Fruit fly (Drosophila melanogaster) whole organism, wandering third instar larva: ENCODE data around the gene Hsp67Ba.

Source experiments
- Abd-B ChIP-seq: fragments of >200 bp; optimal IDR thresholded peaks from 2 replicates; lab custom pipeline; 2017; ENCODE audit warnings: missing biosample characterization, missing genetic modification characterization
- CG32264 ChIP-seq: fragments of 200-800 bp; sonication (Bioruptor generic); optimal IDR thresholded peaks from 2 replicates; lab custom pipeline; 2016; ENCODE audit warnings: missing biosample characterization, missing genetic modification characterization
- CG9705 ChIP-seq: fragments of 200-800 bp; sonication (Bioruptor generic); optimal IDR thresholded peaks from 2 replicates; lab custom pipeline; 2018; ENCODE audit warnings: missing biosample characterization, mild to moderate bottlenecking, missing genetic modification characterization
- CrebA ChIP-seq: fragments of 200-800 bp; sonication (Bioruptor generic); optimal IDR thresholded peaks from 2 replicates; lab custom pipeline; 2016; ENCODE audit warnings: missing biosample characterization, mild to moderate bottlenecking, missing genetic modification characterization, borderline replicate concordance
- Dfd ChIP-seq: fragments of >200 bp; optimal IDR thresholded peaks from 2 replicates; lab custom pipeline; 2017; ENCODE audit warnings: missing biosample characterization, missing genetic modification characterization
- Dif ChIP-seq: fragments of 200-275, 200-300 bp; sonication (Bioruptor generic); optimal IDR thresholded peaks from 2 replicates; lab custom pipeline; 2018; ENCODE audit warnings: missing biosample characterization, missing genetic modification characterization; ENCODE audit not compliant: partially characterized antibody
- HLH106 ChIP-seq: fragments of 200-800 bp; optimal IDR thresholded peaks from 3 replicates; lab custom pipeline; 2019; ENCODE audit warnings: missing biosample characterization, mild to moderate bottlenecking, missing genetic modification characterization, moderate library complexity
- Hnf4 ChIP-seq: fragments of 200-800 bp; sonication (Bioruptor generic); optimal IDR thresholded peaks from 2 replicates; lab custom pipeline; 2016; ENCODE audit warnings: missing biosample characterization, mild to moderate bottlenecking, missing genetic modification characterization
- Hr78 ChIP-seq: fragments of >200 bp; optimal IDR thresholded peaks from 2 replicates; lab custom pipeline; 2017; ENCODE audit warnings: missing biosample characterization, missing genetic modification characterization
- Hr83 ChIP-seq: fragments of 200-300 bp; sonication (Bioruptor generic); optimal IDR thresholded peaks from 2 replicates; lab custom pipeline; 2016; ENCODE audit warnings: missing biosample characterization, mild to moderate bottlenecking, missing genetic modification characterization, moderate library complexity; ENCODE audit not compliant: poor library complexity, severe bottlenecking
- Jra ChIP-seq: sonication (Bioruptor generic); optimal IDR thresholded peaks from 2 replicates; lab custom pipeline; 2016; ENCODE audit warnings: missing biosample characterization, missing genetic modification characterization
- Myc ChIP-seq: fragments of >200 bp; optimal IDR thresholded peaks from 2 replicates; lab custom pipeline; 2017
- OdsH ChIP-seq: fragments of 200-800 bp; sonication (Bioruptor generic); optimal IDR thresholded peaks from 2 replicates; lab custom pipeline; 2016; ENCODE audit warnings: missing biosample characterization, mild to moderate bottlenecking, missing genetic modification characterization
- Rel ChIP-seq, 2 experiments: fragments of 200-800 bp; sonication (Bioruptor generic) in 1 of 2; optimal IDR thresholded peaks; 2 replicates in 1 of 2; 3 replicates in 1 of 2; lab custom pipeline; 2016 to 2019; ENCODE audit warnings: mild to moderate bottlenecking in 2 of 2, missing biosample characterization in 2 of 2, missing genetic modification characterization in 2 of 2, moderate library complexity in 1 of 2
- Sp1 ChIP-seq: fragments of 200-800 bp; sonication (Bioruptor generic); optimal IDR thresholded peaks from 3 replicates; lab custom pipeline; 2019; ENCODE audit warnings: missing biosample characterization, mild to moderate bottlenecking, missing genetic modification characterization, moderate library complexity
- Vsx2 ChIP-seq: fragments of 200-300, 225-300 bp; sonication (Bioruptor generic); optimal IDR thresholded peaks from 2 replicates; lab custom pipeline; 2018; ENCODE audit warnings: missing biosample characterization, missing genetic modification characterization; ENCODE audit not compliant: partially characterized antibody
- br ChIP-seq: fragments of 200-800 bp; sonication (Bioruptor generic); optimal IDR thresholded peaks from 2 replicates; lab custom pipeline; 2016; ENCODE audit warnings: missing biosample characterization, missing genetic modification characterization
- brk ChIP-seq: fragments of 200-800 bp; sonication (Bioruptor generic); optimal IDR thresholded peaks from 2 replicates; lab custom pipeline; 2016; ENCODE audit warnings: missing biosample characterization, mild to moderate bottlenecking, missing genetic modification characterization
- dl ChIP-seq, 2 experiments: fragments of 175-275, 200-275 bp in 1 of 2; fragments of 200-275 bp in 1 of 2; sonication (Bioruptor generic); optimal IDR thresholded peaks; lab custom pipeline; 2018; ENCODE audit warnings: mild to moderate bottlenecking in 2 of 2, missing biosample characterization in 2 of 2, missing genetic modification characterization in 2 of 2, moderate library complexity in 2 of 2; ENCODE audit not compliant: partially characterized antibody in 2 of 2, insufficient read depth in 1 of 2
- dmrt93B ChIP-seq: fragments of 200-800 bp; sonication (Bioruptor generic); optimal IDR thresholded peaks from 2 replicates; lab custom pipeline; 2018; ENCODE audit warnings: missing biosample characterization, mild to moderate bottlenecking, missing genetic modification characterization
- dsf ChIP-seq: sonication (Bioruptor generic); optimal IDR thresholded peaks from 2 replicates; lab custom pipeline; 2016; ENCODE audit warnings: missing biosample characterization, missing genetic modification characterization, borderline replicate concordance
- foxo ChIP-seq, 2 experiments: fragments of 200-800 bp; sonication (Bioruptor generic); optimal IDR thresholded peaks; 2 replicates in 1 of 2; 3 replicates in 1 of 2; lab custom pipeline; 2016 to 2017; ENCODE audit warnings: missing biosample characterization in 2 of 2, missing genetic modification characterization in 2 of 2
- fru ChIP-seq: fragments of 200-800 bp; sonication (Bioruptor generic); optimal IDR thresholded peaks from 3 replicates; lab custom pipeline; 2016; ENCODE audit warnings: missing biosample characterization, mild to moderate bottlenecking, missing genetic modification characterization
- h ChIP-seq: fragments of 200-800 bp; sonication (Bioruptor generic); optimal IDR thresholded peaks from 3 replicates; lab custom pipeline; 2016; ENCODE audit warnings: missing biosample characterization, mild to moderate bottlenecking, missing genetic modification characterization
- jim ChIP-seq: fragments of 175-275, 200-325 bp; sonication (Bioruptor generic); optimal IDR thresholded peaks from 2 replicates; lab custom pipeline; 2016; ENCODE audit warnings: missing biosample characterization, mild to moderate bottlenecking, missing genetic modification characterization
- lola ChIP-seq: fragments of >200 bp; optimal IDR thresholded peaks from 2 replicates; lab custom pipeline; 2017; ENCODE audit warnings: missing biosample characterization, missing genetic modification characterization
- pan ChIP-seq: fragments of >200 bp; optimal IDR thresholded peaks from 2 replicates; lab custom pipeline; 2017
- psq ChIP-seq: fragments of 200-800 bp; sonication (Bioruptor generic); optimal IDR thresholded peaks from 3 replicates; lab custom pipeline; 2017; ENCODE audit warnings: missing biosample characterization, mild to moderate bottlenecking, missing genetic modification characterization, moderate library complexity
- rgr ChIP-seq: fragments of 200-800 bp; sonication (Bioruptor generic); optimal IDR thresholded peaks from 3 replicates; lab custom pipeline; 2016; ENCODE audit warnings: missing biosample characterization, mild to moderate bottlenecking, missing genetic modification characterization
- sage ChIP-seq: fragments of 200-800 bp; sonication (Bioruptor generic); optimal IDR thresholded peaks from 2 replicates; lab custom pipeline; 2016; ENCODE audit warnings: missing biosample characterization, mild to moderate bottlenecking, missing genetic modification characterization
- sv ChIP-seq: fragments of 200-800 bp; sonication (Bioruptor generic); optimal IDR thresholded peaks from 3 replicates; lab custom pipeline; 2016; ENCODE audit warnings: missing biosample characterization, missing genetic modification characterization
- tai ChIP-seq: sonication (Bioruptor generic); optimal IDR thresholded peaks from 2 replicates; lab custom pipeline; 2016; ENCODE audit warnings: missing biosample characterization, missing genetic modification characterization
- usp ChIP-seq: fragments of >200 bp; optimal IDR thresholded peaks from 2 replicates; lab custom pipeline; 2017; ENCODE audit warnings: missing biosample characterization, missing genetic modification characterization

Hsp67Ba gene

DNA sequence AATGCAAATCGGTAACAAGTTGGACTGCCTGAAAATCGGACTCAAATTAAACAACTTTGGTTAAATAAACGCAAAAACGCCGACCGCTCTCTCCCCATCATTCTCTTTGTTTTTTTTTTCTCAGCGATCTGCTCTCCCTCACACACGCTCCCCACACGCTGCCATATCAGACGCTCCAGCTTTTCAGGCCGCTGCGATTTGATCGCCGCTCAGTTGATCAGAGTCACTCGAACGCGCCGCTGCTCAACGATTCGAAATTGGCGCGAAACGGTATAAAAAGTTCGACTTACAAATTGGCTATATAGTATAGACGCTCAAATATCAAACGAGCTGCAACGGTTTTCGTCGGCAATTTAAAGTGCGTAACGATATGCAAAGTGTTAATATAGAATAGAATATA lies 39.1 kb downstream of the Hsp67Ba start (continued):
- TF ChIP-seq br (GFP tag; lab: Kevin White, UChicago) (no peak), Jra (GFP tag; lab: Kevin White, UChicago) (no peak), Rel (GFP tag; optimal IDR thresholded peaks at IDR 0.05; lab: Kevin White, UChicago) (no peak), Rel (tag; optimal IDR thresholded peaks at IDR 0.05; lab: Kevin White, UChicago) (peak; percentile 33)

DNA sequence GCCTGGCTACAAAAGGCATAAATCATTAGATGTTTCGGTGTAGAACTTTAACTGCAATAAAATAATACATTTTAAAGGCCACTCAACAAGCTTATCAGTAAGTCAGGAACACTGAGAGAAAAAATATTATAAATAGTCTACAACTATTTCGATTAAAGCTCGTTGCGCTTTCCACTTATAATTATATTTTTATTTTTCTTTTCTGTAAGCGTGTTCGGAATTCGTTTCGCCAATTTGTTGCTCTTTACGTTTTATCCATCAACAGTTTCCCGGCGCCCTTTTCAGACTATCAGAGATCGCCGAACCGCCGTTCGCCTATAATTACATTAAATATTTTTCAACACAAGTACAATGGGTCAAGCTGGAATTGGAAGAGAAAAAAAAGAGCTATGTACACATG lies 40.3 kb downstream of the Hsp67Ba start:
- no peak for TF ChIP-seq OdsH (GFP tag; lab: Kevin White, UChicago)
- no peak for TF ChIP-seq Dif (GFP tag; lab: Kevin White, UChicago)
- no peak for TF ChIP-seq Hr83
- no peak for TF ChIP-seq Dfd (GFP tag; lab: Kevin White, UChicago)
- no peak for TF ChIP-seq tai (GFP tag; lab: Kevin White, UChicago)
- no peak for TF ChIP-seq br (GFP tag; lab: Kevin White, UChicago)
- TF ChIP-seq HLH106 (tag; lab: Kevin White, UChicago): no peak
- no peak for TF ChIP-seq Hr78 (GFP tag; lab: Kevin White, UChicago)
- TF ChIP-seq sage (GFP tag; lab: Kevin White, UChicago): no peak
- no peak for TF ChIP-seq Hnf4 (GFP tag; lab: Kevin White, UChicago)

dm6 chr3L:9338510-9338909 lies 40.8 kb downstream of the Hsp67Ba start, which contains the start of gene PGRP-LC:
Gene PGRP-LC, plus strand, starts transcription at chr3L:9338810.
- TF ChIP-seq fru (GFP tag; lab: Kevin White, UChicago) (no peak), CG32264 (no peak), lola (GFP tag; lab: Kevin White, UChicago) (no peak), dl (GFP tag; optimal IDR thresholded peaks at IDR 0.05; lab: Kevin White, UChicago; ENCODE audit: insufficient read depth in 1 of 2, partially characterized antibody in 2 of 2) (no peak), Hr83 (no peak), dsf (no peak)

dm6 chr3L:9337942-9338468 lies 41.3 kb downstream of the Hsp67Ba start:
- peak in 1 of 2 experiments; percentile 40 for TF ChIP-seq dl (GFP tag; optimal IDR thresholded peaks at IDR 0.05; lab: Kevin White, UChicago; ENCODE audit: insufficient read depth in 1 of 2, partially characterized antibody in 2 of 2)
- TF ChIP-seq sage (GFP tag; lab: Kevin White, UChicago): no peak

- TF ChIP-seq h (GFP tag; lab: Kevin White, UChicago) (peak; percentile 33), Hr83 (no peak), brk (GFP tag; lab: Kevin White, UChicago) (no peak), OdsH (GFP tag; lab: Kevin White, UChicago) (peak; percentile 11), dsf (no peak), Dfd (GFP tag; lab: Kevin White, UChicago) (no peak), foxo (GFP tag; optimal IDR thresholded peaks at IDR 0.05; lab: Kevin White, UChicago) (peak in 1 of 2 experiments; percentile 14), psq (GFP tag; lab: Kevin White, UChicago) (peak; percentile 73), dmrt93B (GFP tag; lab: Kevin White, UChicago) (peak; percentile 4), CG9705 (no peak), usp (no peak), CrebA (GFP tag; lab: Kevin White, UChicago) (no peak), br (GFP tag; lab: Kevin White, UChicago) (no peak), jim (GFP tag; lab: Kevin White, UChicago) (no peak), dl (GFP tag; optimal IDR thresholded peaks at IDR 0.05; lab: Kevin White, UChicago; ENCODE audit: insufficient read depth in 1 of 2, partially characterized antibody in 2 of 2) (peak in 1 of 2 experiments; percentile 0), pan (lab: Kevin White, UChicago) (no peak), Vsx2 (no peak), Rel (GFP tag; optimal IDR thresholded peaks at IDR 0.05; lab: Kevin White, UChicago) (no peak), Rel (tag; optimal IDR thresholded peaks at IDR 0.05; lab: Kevin White, UChicago) (peak; percentile 91), Myc (no peak), Sp1 (GFP tag; lab: Kevin White, UChicago) (peak; percentile 4), rgr (GFP tag; lab: Kevin White, UChicago) (peak; percentile 13), sv (GFP tag; lab: Kevin White, UChicago) (no peak), Abd-B (GFP tag; lab: Kevin White, UChicago) (no peak), Jra (GFP tag; lab: Kevin White, UChicago) (no peak)
Observed at dm6 chr3L:9335711-9336110, 43.6 kb downstream of the Hsp67Ba start.
